Worm (Caenorhabditis elegans) whole organism, midembryonic: ENCODE measurements around the gene pqn-80.

Source experiments
- med-1 ChIP-seq: sonication (generic microtip); optimal IDR thresholded peaks from 2 replicates; lab custom pipeline; 2017; ENCODE audit warnings: missing genetic modification characterization, mild to moderate bottlenecking, missing compliant biosample characterization, antibody characterized with exemption, missing genetic modification reagents; ENCODE audit not compliant: insufficient read depth
- tab-1 ChIP-seq: fragments of 200-800 bp; sonication (Bioruptor generic); IDR thresholded peaks from 2 replicates; pipeline ENCODE4 v1.3.6; 2022; ENCODE audit warnings: missing genetic modification characterization, missing compliant biosample characterization
- ztf-29 ChIP-seq: fragments of 200-800 bp; sonication (Bioruptor generic); IDR thresholded peaks from 2 replicates; pipeline ENCODE4 v1.3.6; 2022; ENCODE audit warnings: missing genetic modification reagents, missing genetic modification characterization, missing compliant biosample characterization

- no peak for TF ChIP-seq med-1 (GFP tag; lab: Kevin White, UChicago)
- TF ChIP-seq ztf-29, result no peak
- no peak for TF ChIP-seq tab-1 (GFP tag; lab: Robert Waterston, UW)
Observed at ce11 chrIII:12697591-12697990, 71.2 kb downstream of the pqn-80 start.
